Worm (Caenorhabditis elegans) whole organism, young adult: ENCODE results near the gene F10G2.10.
"Not testable (repeated sequence)": the region's sequence is repeated elsewhere in the genome, so short reads cannot be mapped to it uniquely, and the experiment has no call there.

Experiments used
- B0019.2 ChIP-seq: fragments of 200-800 bp; sonication (Bioruptor generic); conservative IDR thresholded peaks from 2 replicates; pipeline ENCODE4 v1.3.6; 2022; ENCODE audit warnings: missing genetic modification reagents, missing genetic modification characterization, missing compliant biosample characterization
- B0035.1 ChIP-seq: sonication (generic microtip); optimal IDR thresholded peaks from 2 replicates; lab custom pipeline; 2016; ENCODE audit warnings: missing genetic modification characterization, mild to moderate bottlenecking, missing compliant biosample characterization, missing genotype, missing genetic modification reagents
- B0261.1 ChIP-seq: sonication (generic microtip); optimal IDR thresholded peaks from 2 replicates; lab custom pipeline; 2016; ENCODE audit warnings: mild to moderate bottlenecking, missing genetic modification characterization, moderate library complexity, missing compliant biosample characterization
- F22D6.2 ChIP-seq: sonication (generic microtip); optimal IDR thresholded peaks from 2 replicates; lab custom pipeline; 2016; ENCODE audit warnings: mild to moderate bottlenecking, missing genetic modification characterization, missing compliant biosample characterization
- F37B4.10 ChIP-seq: fragments of 200-800 bp; sonication (Bioruptor generic); IDR thresholded peaks from 2 replicates; pipeline ENCODE4 v1.3.6; 2022; ENCODE audit warnings: missing genetic modification characterization, missing compliant biosample characterization
- F39B2.1 ChIP-seq: fragments of 200-800 bp; sonication (Bioruptor generic); IDR thresholded peaks from 2 replicates; pipeline ENCODE4 v1.3.6; 2022; ENCODE audit warnings: missing genetic modification reagents, missing genetic modification characterization, missing compliant biosample characterization
- F52B5.7 ChIP-seq: sonication (generic microtip); optimal IDR thresholded peaks from 2 replicates; lab custom pipeline; 2016; ENCODE audit warnings: mild to moderate bottlenecking, missing genetic modification characterization, missing compliant biosample characterization
- F57C9.4 ChIP-seq: sonication (generic microtip); optimal IDR thresholded peaks from 2 replicates; lab custom pipeline; 2017; ENCODE audit warnings: mild to moderate bottlenecking, missing genetic modification characterization, missing compliant biosample characterization
- T26A5.8 ChIP-seq: sonication (generic microtip); optimal IDR thresholded peaks from 2 replicates; lab custom pipeline; 2016; ENCODE audit warnings: missing genetic modification characterization, missing compliant biosample characterization
- akir-1 ChIP-seq: fragments of 200-800 bp; sonication (Bioruptor generic); optimal IDR thresholded peaks from 2 replicates; lab custom pipeline; 2018; ENCODE audit warnings: mild to moderate bottlenecking, missing genetic modification characterization, moderate library complexity, missing compliant biosample characterization
- ama-1 ChIP-seq, 3 experiments: fragments of 150-350 bp in 1 of 3; sonication (generic microtip) in 2 of 3; optimal IDR thresholded peaks; 2 replicates each; lab custom pipeline; 2014 to 2018; ENCODE audit warnings: missing biosample characterization in 2 of 3, missing genetic modification characterization in 2 of 3, missing genetic modification reagents in 2 of 3
- aptf-2 ChIP-seq: fragments of 200-800 bp; sonication (Bioruptor generic); conservative IDR thresholded peaks from 2 replicates; pipeline ENCODE4 v1.3.6; 2022; ENCODE audit warnings: missing genetic modification reagents, missing genetic modification characterization, missing compliant biosample characterization
- atf-7 ChIP-seq: sonication (generic microtip); optimal IDR thresholded peaks from 2 replicates; lab custom pipeline; 2017; ENCODE audit warnings: mild to moderate bottlenecking, missing genetic modification characterization, missing compliant biosample characterization
- attf-6 ChIP-seq: fragments of 200-800 bp; sonication (Bioruptor generic); IDR thresholded peaks from 2 replicates; pipeline ENCODE4 v1.3.6; 2022; ENCODE audit warnings: missing genetic modification reagents, missing genetic modification characterization, missing compliant biosample characterization
- bed-2 ChIP-seq: fragments of 200-800 bp; sonication (Bioruptor generic); IDR thresholded peaks from 2 replicates; pipeline ENCODE4 v1.3.6; 2022; ENCODE audit warnings: missing genetic modification reagents, missing genetic modification characterization, missing compliant biosample characterization
- cebp-2 ChIP-seq: fragments of 200-800 bp; sonication (Bioruptor generic); IDR thresholded peaks from 2 replicates; pipeline ENCODE4 v1.3.6; 2022; ENCODE audit warnings: missing genetic modification characterization, missing compliant biosample characterization
- ceh-100 ChIP-seq: fragments of 200-800 bp; sonication (Bioruptor generic); IDR thresholded peaks from 2 replicates; pipeline ENCODE4 v1.3.6; 2022; ENCODE audit warnings: missing genetic modification reagents, missing genetic modification characterization, missing compliant biosample characterization
- ceh-27 ChIP-seq: fragments of 200-800 bp; sonication (Bioruptor generic); optimal IDR thresholded peaks from 2 replicates; lab custom pipeline; 2018; ENCODE audit warnings: mild to moderate bottlenecking, missing genetic modification characterization, moderate library complexity, missing compliant biosample characterization
- die-1 ChIP-seq: sonication (generic microtip); optimal IDR thresholded peaks from 2 replicates; lab custom pipeline; 2016; ENCODE audit warnings: missing genotype, mild to moderate bottlenecking, missing genetic modification characterization, missing compliant biosample characterization
- efl-1 ChIP-seq: fragments of 150-350 bp; optimal IDR thresholded peaks from 2 replicates; lab custom pipeline; 2014; ENCODE audit warnings: missing biosample characterization, missing genetic modification reagents, missing genetic modification characterization
- egl-44 ChIP-seq: fragments of 200-800 bp; sonication (Bioruptor generic); IDR thresholded peaks from 2 replicates; pipeline ENCODE4 v1.3.6; 2022; ENCODE audit warnings: missing genetic modification reagents, missing genetic modification characterization, missing compliant biosample characterization
- hlh-12 ChIP-seq: sonication (generic microtip); optimal IDR thresholded peaks from 2 replicates; lab custom pipeline; 2016; ENCODE audit warnings: missing genetic modification characterization, missing compliant biosample characterization
- hlh-26 ChIP-seq: fragments of 200-800 bp; sonication (Bioruptor generic); conservative IDR thresholded peaks from 2 replicates; pipeline ENCODE4 v1.3.6; 2022; ENCODE audit warnings: missing genetic modification reagents, missing genetic modification characterization, missing compliant biosample characterization
- hmg-1.2 ChIP-seq: fragments of 200-800 bp; sonication (Bioruptor generic); IDR thresholded peaks from 2 replicates; pipeline ENCODE4 v1.3.6; 2022; ENCODE audit warnings: missing genetic modification reagents, missing genetic modification characterization, missing compliant biosample characterization
- lin-40 ChIP-seq: sonication (generic microtip); optimal IDR thresholded peaks from 2 replicates; lab custom pipeline; 2016; ENCODE audit warnings: missing genetic modification characterization, mild to moderate bottlenecking, missing compliant biosample characterization, missing genotype, missing genetic modification reagents
- madf-3 ChIP-seq: fragments of 200-800 bp; sonication (Bioruptor generic); IDR thresholded peaks from 2 replicates; pipeline ENCODE4 v1.3.6; 2022; ENCODE audit warnings: missing genetic modification reagents, missing genetic modification characterization, missing compliant biosample characterization
- madf-8 ChIP-seq: fragments of 200-800 bp; sonication (Bioruptor generic); conservative IDR thresholded peaks from 2 replicates; pipeline ENCODE4 v1.3.6; 2022; ENCODE audit warnings: missing genetic modification reagents, missing genetic modification characterization, missing compliant biosample characterization
- nhr-120 ChIP-seq: fragments of 200-800 bp; sonication (Bioruptor generic); IDR thresholded peaks from 2 replicates; pipeline ENCODE4 v1.3.6; 2022; ENCODE audit warnings: missing genetic modification characterization, missing compliant biosample characterization
- nhr-179 ChIP-seq: sonication (generic microtip); optimal IDR thresholded peaks from 2 replicates; lab custom pipeline; 2016; ENCODE audit warnings: mild to moderate bottlenecking, missing genetic modification characterization, missing compliant biosample characterization
- pha-4 ChIP-seq: fragments of 150-350 bp; sonication (generic microtip); optimal IDR thresholded peaks from 2 replicates; lab custom pipeline; 2014; ENCODE audit warnings: missing biosample characterization, missing genetic modification reagents, missing genetic modification characterization
- sea-2 ChIP-seq: fragments of 200-800 bp; sonication (Bioruptor generic); IDR thresholded peaks from 2 replicates; pipeline ENCODE4 v1.3.6; 2022; ENCODE audit warnings: missing genetic modification characterization, missing compliant biosample characterization
- snpc-1.3 ChIP-seq: sonication (generic microtip); optimal IDR thresholded peaks from 2 replicates; lab custom pipeline; 2017; ENCODE audit warnings: missing genetic modification characterization, mild to moderate bottlenecking, missing compliant biosample characterization, antibody characterized with exemption, moderate library complexity, missing genotype, missing genetic modification reagents; ENCODE audit not compliant: insufficient read depth
- snpc-3.4 ChIP-seq: sonication (generic microtip); optimal IDR thresholded peaks from 2 replicates; lab custom pipeline; 2017; ENCODE audit warnings: missing genetic modification characterization, mild to moderate bottlenecking, missing compliant biosample characterization, antibody characterized with exemption, moderate library complexity, missing genotype, missing genetic modification reagents
- snpc-4 ChIP-seq, 5 experiments: fragments of 150-350 bp in 1 of 5; sonication (generic microtip) in 4 of 5; optimal IDR thresholded peaks; 2 replicates each; lab custom pipeline; 2014 to 2018; ENCODE audit warnings: missing genetic modification characterization in 5 of 5, missing biosample characterization in 3 of 5, antibody characterized with exemption in 2 of 5, mild to moderate bottlenecking in 2 of 5, missing compliant biosample characterization in 2 of 5, missing genotype in 2 of 5, moderate library complexity in 2 of 5, missing genetic modification reagents in 1 of 5
- tlf-1 ChIP-seq: fragments of 200-800 bp; sonication (Bioruptor generic); optimal IDR thresholded peaks from 2 replicates; lab custom pipeline; 2018; ENCODE audit warnings: mild to moderate bottlenecking, missing genetic modification characterization, missing compliant biosample characterization
- unc-62 ChIP-seq: fragments of 150-350 bp; optimal IDR thresholded peaks from 2 replicates; lab custom pipeline; 2014; ENCODE audit warnings: missing biosample characterization, missing genetic modification reagents, missing genetic modification characterization
- xnd-1 ChIP-seq: sonication (generic microtip); optimal IDR thresholded peaks from 2 replicates; lab custom pipeline; 2016; ENCODE audit warnings: missing genotype, missing genetic modification reagents, missing genetic modification characterization, missing compliant biosample characterization
- zfh-2 ChIP-seq: fragments of 200-800 bp; sonication (Bioruptor generic); conservative IDR thresholded peaks from 2 replicates; pipeline ENCODE4 v1.3.6; 2022; ENCODE audit warnings: missing genetic modification reagents, missing genetic modification characterization, missing compliant biosample characterization
- zim-3 ChIP-seq: sonication (generic microtip); optimal IDR thresholded peaks from 2 replicates; lab custom pipeline; 2017; ENCODE audit warnings: mild to moderate bottlenecking, missing genetic modification characterization, moderate library complexity, missing compliant biosample characterization
- ztf-3 ChIP-seq: fragments of 200-800 bp; sonication (Bioruptor generic); optimal IDR thresholded peaks from 2 replicates; lab custom pipeline; 2018; ENCODE audit warnings: mild to moderate bottlenecking, missing genetic modification characterization, missing compliant biosample characterization

The F10G2.10 gene

DNA sequence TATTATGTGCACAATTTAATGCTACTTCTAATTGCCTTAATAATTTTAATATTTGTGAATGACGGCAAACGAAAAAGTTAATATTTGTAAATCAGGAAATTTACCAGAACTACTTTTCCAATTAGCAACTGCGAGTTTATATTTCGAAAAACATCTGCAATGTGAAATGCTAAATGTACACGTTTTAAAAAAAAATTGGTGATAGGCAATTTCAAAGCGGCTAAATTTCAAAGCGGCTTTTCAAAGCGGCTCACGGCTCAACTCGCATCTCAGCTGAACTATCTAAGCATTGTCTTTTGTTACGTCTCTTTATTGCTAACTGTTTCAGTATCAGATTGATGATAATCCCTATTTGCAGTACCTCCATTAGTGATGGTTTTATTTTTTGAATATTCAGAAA is 17.8 kb downstream of the F10G2.10 start, which contains the start of gene srh-187:
srh-187 (minus strand) TSS at position 101 of the 400 bp plus-strand sequence.
- TF ChIP-seq ceh-27 (GFP tag; lab: Kevin White, UChicago) (no peak), ama-1 (optimal IDR thresholded peaks at IDR 0.05; lab: Kevin White, UChicago) (no peak), ama-1 (GFP tag; optimal IDR thresholded peaks at IDR 0.05; lab: Kevin White, UChicago) (no peak), ztf-3 (GFP tag; lab: Kevin White, UChicago) (no peak), efl-1 (GFP tag; lab: Kevin White, UChicago) (no peak), pha-4 (tag; lab: Kevin White, UChicago) (no peak), snpc-4 (GFP tag; optimal IDR thresholded peaks at IDR 0.05; lab: Kevin White, UChicago) (no peak), snpc-4 (tag; optimal IDR thresholded peaks at IDR 0.05; lab: Kevin White, UChicago) (no peak), hlh-26 (GFP tag; lab: Robert Waterston, UW) (no peak), atf-7 (tag; lab: Kevin White, UChicago) (no peak)

DNA sequence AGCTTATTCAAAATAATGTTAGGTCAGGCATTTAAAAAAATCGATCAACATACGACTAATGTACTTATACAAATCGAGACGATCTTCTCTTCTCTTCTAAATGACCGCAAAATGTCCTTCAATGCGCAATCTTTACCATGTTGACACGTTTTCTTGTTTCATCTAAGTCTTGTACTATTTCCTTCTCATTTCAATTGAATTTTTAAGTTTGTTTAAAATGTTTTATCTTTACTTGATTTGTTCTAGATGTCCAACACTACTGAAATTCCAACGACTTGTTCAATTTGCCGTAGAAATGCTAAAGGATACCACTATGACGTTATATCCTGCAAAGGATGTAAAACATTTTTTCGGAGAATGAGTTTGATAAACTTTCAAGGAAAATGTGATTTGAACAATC is 19.9 kb downstream of the F10G2.10 start, which contains the start of the genes nhr-263 and nhr-148:
nhr-263 (minus strand) TSS at position 101 of the 400 bp plus-strand sequence.
nhr-148 (plus strand) TSS at position 215 of the 400 bp plus-strand sequence.
- TF ChIP-seq bed-2 (GFP tag; lab: Robert Waterston, UW) (no peak), ceh-27 (GFP tag; lab: Kevin White, UChicago) (no peak), F22D6.2 (tag; lab: Kevin White, UChicago) (no peak), efl-1 (GFP tag; lab: Kevin White, UChicago) (no peak), snpc-1.3 (tag; lab: Kevin White, UChicago) (no peak), F37B4.10 (GFP tag; lab: Robert Waterston, UW) (no peak), zfh-2 (GFP tag; lab: Robert Waterston, UW) (no peak)

DNA sequence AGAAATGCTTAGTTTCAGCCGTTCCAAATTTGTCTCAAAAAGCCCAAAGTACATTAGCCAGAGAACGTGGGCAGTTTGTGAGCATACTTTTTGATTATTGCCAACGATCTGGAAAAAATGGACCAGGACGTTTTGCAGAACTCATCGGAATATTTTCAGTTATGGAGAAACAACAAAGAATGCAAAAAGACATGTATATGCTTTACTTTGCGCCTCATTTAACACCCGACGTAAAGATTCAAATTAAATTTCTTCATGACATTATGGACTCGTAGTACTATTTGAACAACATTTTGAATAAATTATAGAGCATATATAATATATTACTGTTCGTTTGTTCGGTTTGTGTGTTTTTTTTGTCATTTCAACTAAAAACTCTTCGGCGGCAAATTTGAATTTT is 21.5 kb downstream of the F10G2.10 start, which contains the start of gene srh-244:
srh-244 (plus strand) TSS at position 301 of the 400 bp plus-strand sequence.
- TF ChIP-seq nhr-179 = no peak
- no peak for TF ChIP-seq cebp-2 (GFP tag; lab: Robert Waterston, UW)
- no peak for TF ChIP-seq ceh-100 (GFP tag; lab: Robert Waterston, UW)
- TF ChIP-seq snpc-1.3 (tag; lab: Kevin White, UChicago) = no peak
- TF ChIP-seq B0035.1 (tag; lab: Kevin White, UChicago) = no peak
- TF ChIP-seq hmg-1.2 (GFP tag; lab: Robert Waterston, UW) = no peak
- TF ChIP-seq zfh-2 (GFP tag; lab: Robert Waterston, UW) = no peak
- no peak for TF ChIP-seq B0261.1 (tag; lab: Kevin White, UChicago)
- no peak for TF ChIP-seq xnd-1 (tag; lab: Kevin White, UChicago)
- TF ChIP-seq sea-2 (GFP tag; lab: Robert Waterston, UW) = no peak
- no peak for TF ChIP-seq madf-8 (GFP tag; lab: Robert Waterston, UW)
- no peak for TF ChIP-seq B0019.2 (GFP tag; lab: Robert Waterston, UW)
- TF ChIP-seq attf-6 (GFP tag; lab: Robert Waterston, UW) = no peak
- TF ChIP-seq aptf-2 (GFP tag; lab: Robert Waterston, UW) = no peak
- TF ChIP-seq unc-62 (GFP tag; lab: Kevin White, UChicago) = no peak

DNA sequence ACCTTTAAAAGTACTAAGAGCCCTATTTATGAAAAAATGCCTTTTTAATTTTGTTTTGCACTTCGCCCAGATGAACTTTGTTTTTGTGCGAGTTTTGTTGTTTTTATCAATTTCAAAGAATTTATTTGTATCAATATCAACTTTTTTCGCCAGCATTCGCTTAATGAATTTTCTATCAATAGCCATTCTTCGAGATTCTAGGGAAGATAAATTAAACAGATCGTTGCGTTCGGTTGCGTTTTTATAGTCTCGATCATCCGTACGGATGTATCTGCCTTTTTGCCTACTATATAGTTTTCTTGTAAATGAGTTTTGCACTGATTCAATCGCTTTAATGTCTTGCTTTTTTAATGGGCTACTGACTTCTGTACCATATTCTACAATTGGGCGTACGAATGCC is 23.5 kb downstream of the F10G2.10 start, which contains the start of gene nhr-147:
nhr-147 (plus strand) TSS at position 301 of the 400 bp plus-strand sequence.
- not testable (repeated sequence) for TF ChIP-seq die-1; lin-40 (tag; lab: Kevin White, UChicago); F39B2.1 (GFP tag; lab: Robert Waterston, UW)

DNA sequence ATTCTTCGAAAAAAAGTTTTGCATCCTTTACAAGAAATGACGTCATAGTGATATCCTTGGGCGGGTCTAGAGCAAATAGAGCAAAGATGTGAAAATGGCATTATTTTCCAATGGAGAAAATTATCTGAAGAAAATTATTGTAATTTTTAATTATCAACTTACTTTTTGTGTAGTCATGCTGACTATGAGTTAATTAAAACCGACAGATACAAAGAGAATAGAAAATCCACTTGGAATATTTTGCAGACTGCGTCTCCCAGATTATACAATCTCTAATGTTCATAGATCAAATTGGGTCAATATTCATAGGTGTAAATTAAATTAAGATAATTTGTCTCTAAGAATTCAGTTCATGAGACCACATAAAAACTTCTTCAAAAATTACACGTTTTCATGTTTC is 27.5 kb downstream of the F10G2.10 start, which contains the start of gene nhr-149:
nhr-149 (minus strand) TSS at position 101 of the 400 bp plus-strand sequence.
- TF ChIP-seq cebp-2 (GFP tag; lab: Robert Waterston, UW) (no peak), madf-3 (GFP tag; lab: Robert Waterston, UW) (no peak), zim-3 (no peak), hlh-12 (tag; lab: Kevin White, UChicago) (no peak), nhr-120 (GFP tag; lab: Robert Waterston, UW) (no peak), snpc-3.4 (tag; lab: Kevin White, UChicago) (no peak), akir-1 (GFP tag; lab: Kevin White, UChicago) (no peak), egl-44 (no peak), snpc-4 (GFP tag; optimal IDR thresholded peaks at IDR 0.05; lab: Kevin White, UChicago) (no peak), snpc-4 (tag; optimal IDR thresholded peaks at IDR 0.05; lab: Kevin White, UChicago) (no peak), tlf-1 (GFP tag; lab: Kevin White, UChicago) (no peak), T26A5.8 (tag; lab: Kevin White, UChicago) (no peak), F52B5.7 (no peak), F57C9.4 (tag; lab: Kevin White, UChicago) (no peak)
